Worm (Caenorhabditis elegans) whole organism, L4/young adult: Measurements from ENCODE around the gene suox-1.

Experiments used
- W03F9.2 ChIP-seq: fragments of 150-350 bp; optimal IDR thresholded peaks from 2 replicates; lab custom pipeline; 2014; ENCODE audit warnings: missing biosample characterization, missing genetic modification characterization
- dao-5 ChIP-seq: sonication (generic microtip); optimal IDR thresholded peaks from 2 replicates; lab custom pipeline; 2016; ENCODE audit warnings: missing genotype, missing genetic modification characterization, moderate library complexity, missing compliant biosample characterization
- him-1 ChIP-seq: sonication (generic microtip); optimal IDR thresholded peaks from 2 replicates; lab custom pipeline; 2016; ENCODE audit warnings: missing genotype, missing genetic modification reagents, missing genetic modification characterization, missing compliant biosample characterization

ce11 chrX:15544671-15545070 is 47.3 kb downstream of the suox-1 start:
- TF ChIP-seq W03F9.2 (tag; lab: Kevin White, UChicago) (no peak), him-1 (no peak), dao-5 (no peak)
